Worm (Caenorhabditis elegans) whole organism, L1 larva: ENCODE measurements around the gene ZC190.2.

Source experiments
- C16A3.4 ChIP-seq: fragments of 150-350 bp; optimal IDR thresholded peaks from 2 replicates; lab custom pipeline; 2014; ENCODE audit warnings: missing biosample characterization, missing genetic modification characterization
- C34B4.2 ChIP-seq: sonication (generic microtip); optimal IDR thresholded peaks from 2 replicates; lab custom pipeline; 2017; ENCODE audit warnings: mild to moderate bottlenecking, missing genetic modification characterization, missing compliant biosample characterization
- aha-1 ChIP-seq: fragments of 150-350 bp; optimal IDR thresholded peaks from 2 replicates; lab custom pipeline; 2014; ENCODE audit warnings: missing biosample characterization, missing genetic modification characterization
- aly-2 ChIP-seq: fragments of 150-350 bp; optimal IDR thresholded peaks from 2 replicates; lab custom pipeline; 2014; ENCODE audit warnings: missing biosample characterization, missing genetic modification characterization
- blmp-1 ChIP-seq: fragments of 150-350 bp; optimal IDR thresholded peaks from 2 replicates; lab custom pipeline; 2014; ENCODE audit warnings: missing biosample characterization, missing genetic modification characterization
- ces-1 ChIP-seq: fragments of 150-350 bp; optimal IDR thresholded peaks from 2 replicates; lab custom pipeline; 2014; ENCODE audit warnings: missing biosample characterization, missing genetic modification reagents, missing genetic modification characterization
- dsc-1 ChIP-seq: sonication (generic microtip); optimal IDR thresholded peaks from 2 replicates; lab custom pipeline; 2016; ENCODE audit warnings: mild to moderate bottlenecking, missing genetic modification characterization, missing compliant biosample characterization
- efl-1 ChIP-seq, 4 experiments: fragments of 150-350 bp; optimal IDR thresholded peaks in 3 of 4; peaks in 1 of 4; 1 replicate in 1 of 4; 2 replicates in 3 of 4; lab custom pipeline; 2014; ENCODE audit warnings: missing biosample characterization in 2 of 4, missing genetic modification characterization in 2 of 4, missing genetic modification reagents in 2 of 4
- efl-3 ChIP-seq: fragments of 200-800 bp; sonication (Bioruptor generic); optimal IDR thresholded peaks from 2 replicates; lab custom pipeline; 2018; ENCODE audit warnings: mild to moderate bottlenecking, missing genetic modification characterization, missing compliant biosample characterization
- egl-27 ChIP-seq, 2 experiments: fragments of 150-350 bp in 1 of 2; sonication (generic microtip); optimal IDR thresholded peaks; 3 replicates each; lab custom pipeline; 2017 to 2018; ENCODE audit warnings: missing biosample characterization in 2 of 2, missing genetic modification characterization in 2 of 2, missing genetic modification reagents in 2 of 2
- fkh-10 ChIP-seq: sonication (generic microtip); optimal IDR thresholded peaks from 2 replicates; lab custom pipeline; 2017; ENCODE audit warnings: missing biosample characterization, missing genetic modification reagents, missing genetic modification characterization
- hlh-17 ChIP-seq: fragments of 200-800 bp; sonication (Bioruptor generic); optimal IDR thresholded peaks from 2 replicates; lab custom pipeline; 2018; ENCODE audit warnings: missing genetic modification characterization, mild to moderate bottlenecking, missing compliant biosample characterization, moderate library complexity, borderline replicate concordance
- hpl-2 ChIP-seq: fragments of 150-350 bp; optimal IDR thresholded peaks from 2 replicates; lab custom pipeline; 2014; ENCODE audit warnings: missing biosample characterization, missing genetic modification reagents, missing genetic modification characterization
- isw-1 ChIP-seq: fragments of 200-800 bp; sonication (Bioruptor generic); IDR thresholded peaks from 2 replicates; pipeline ENCODE4 v1.3.6; 2022; ENCODE audit warnings: missing genetic modification characterization, missing compliant biosample characterization
- lin-14 ChIP-seq: fragments of 200-800 bp; sonication (Bioruptor generic); optimal IDR thresholded peaks from 2 replicates; lab custom pipeline; 2018; ENCODE audit warnings: mild to moderate bottlenecking, missing genetic modification characterization, moderate library complexity, missing compliant biosample characterization
- lin-39 ChIP-seq: fragments of 150-350 bp; optimal IDR thresholded peaks from 2 replicates; lab custom pipeline; 2014; ENCODE audit warnings: missing biosample characterization, missing genetic modification reagents, missing genetic modification characterization
- lir-3 ChIP-seq: sonication (generic microtip); optimal IDR thresholded peaks from 2 replicates; lab custom pipeline; 2016; ENCODE audit warnings: mild to moderate bottlenecking, missing genetic modification characterization, moderate library complexity, missing compliant biosample characterization; ENCODE audit not compliant: poor library complexity
- lsy-2 ChIP-seq, 2 experiments: fragments of 150-350 bp; optimal IDR thresholded peaks; 2 replicates each; lab custom pipeline; 2014; ENCODE audit warnings: missing biosample characterization in 2 of 2, missing genetic modification characterization in 2 of 2
- mab-9 ChIP-seq: fragments of 200-800 bp; sonication (Bioruptor generic); IDR thresholded peaks from 2 replicates; pipeline ENCODE4 v1.3.6; 2022; ENCODE audit warnings: missing genetic modification reagents, missing genetic modification characterization, missing compliant biosample characterization
- nhr-19 ChIP-seq: fragments of 200-800 bp; sonication (Bioruptor generic); conservative IDR thresholded peaks from 2 replicates; pipeline ENCODE4 v1.3.6; 2022; ENCODE audit warnings: missing genetic modification characterization, missing compliant biosample characterization
- nhr-20 ChIP-seq: sonication (generic microtip); optimal IDR thresholded peaks from 2 replicates; lab custom pipeline; 2016; ENCODE audit warnings: mild to moderate bottlenecking, missing genetic modification characterization, missing compliant biosample characterization
- nhr-237 ChIP-seq: fragments of 150-350 bp; optimal IDR thresholded peaks from 2 replicates; lab custom pipeline; 2014; ENCODE audit warnings: missing biosample characterization, missing genetic modification characterization
- nhr-47 ChIP-seq: sonication (generic microtip); optimal IDR thresholded peaks from 2 replicates; lab custom pipeline; 2016; ENCODE audit warnings: mild to moderate bottlenecking, missing genetic modification characterization, moderate library complexity, missing compliant biosample characterization
- nhr-71 ChIP-seq: sonication (generic microtip); optimal IDR thresholded peaks from 2 replicates; lab custom pipeline; 2016; ENCODE audit warnings: mild to moderate bottlenecking, missing genetic modification characterization, moderate library complexity, missing compliant biosample characterization
- nhr-76 ChIP-seq: sonication (generic microtip); optimal IDR thresholded peaks from 2 replicates; lab custom pipeline; 2017; ENCODE audit warnings: missing biosample characterization, missing genetic modification characterization
- nhr-77 ChIP-seq: fragments of 150-350 bp; optimal IDR thresholded peaks from 2 replicates; lab custom pipeline; 2014; ENCODE audit warnings: missing biosample characterization, missing genetic modification characterization
- nhr-85 ChIP-seq: sonication (generic microtip); peaks from one replicate; lab custom pipeline; 2016; ENCODE audit warnings: missing genetic modification characterization, inconsistent platforms, missing compliant biosample characterization
- pag-3 ChIP-seq: sonication (generic microtip); optimal IDR thresholded peaks from 2 replicates; lab custom pipeline; 2017; ENCODE audit warnings: missing genetic modification characterization, mild to moderate bottlenecking, missing compliant biosample characterization, antibody characterized with exemption, borderline replicate concordance; ENCODE audit not compliant: insufficient read depth
- rnt-1 ChIP-seq: sonication (generic microtip); optimal IDR thresholded peaks from 2 replicates; lab custom pipeline; 2016; ENCODE audit warnings: mild to moderate bottlenecking, missing genetic modification characterization, moderate library complexity, missing compliant biosample characterization
- snpc-4 ChIP-seq: fragments of 150-350 bp; optimal IDR thresholded peaks from 2 replicates; lab custom pipeline; 2014; ENCODE audit warnings: missing biosample characterization, missing genetic modification characterization
- snu-23 ChIP-seq: sonication (generic microtip); optimal IDR thresholded peaks from 2 replicates; lab custom pipeline; 2016; ENCODE audit warnings: missing genetic modification characterization, missing compliant biosample characterization
- swsn-7 ChIP-seq: sonication (generic microtip); optimal IDR thresholded peaks from 2 replicates; lab custom pipeline; 2016; ENCODE audit warnings: missing genetic modification characterization, missing compliant biosample characterization
- unc-30 ChIP-seq: sonication (generic microtip); optimal IDR thresholded peaks from 2 replicates; lab custom pipeline; 2017; ENCODE audit warnings: missing biosample characterization, missing genetic modification characterization
- unc-86 ChIP-seq: sonication (generic microtip); optimal IDR thresholded peaks from 2 replicates; lab custom pipeline; 2016; ENCODE audit warnings: missing genetic modification characterization, missing compliant biosample characterization
- unc-98 ChIP-seq: fragments of 200-800 bp; sonication (Bioruptor generic); IDR thresholded peaks from 2 replicates; pipeline ENCODE4 v1.3.6; 2022; ENCODE audit warnings: missing genetic modification characterization, missing compliant biosample characterization
- ztf-4 ChIP-seq: fragments of 150-350 bp; optimal IDR thresholded peaks from 2 replicates; lab custom pipeline; 2014; ENCODE audit warnings: missing biosample characterization, missing genetic modification characterization

ZC190.2 gene

ce11 chrV:8665765-8666164 lies 15.4 kb upstream of the ZC190.2 start, which contains the start of gene ZC190.4:
ZC190.4 (plus strand) TSS chrV:8666065.
- no peak for TF ChIP-seq efl-1 (optimal IDR thresholded peaks at IDR 0.05; lab: Kevin White, UChicago)
- peak in 1 of 2 experiments; percentile 58 for TF ChIP-seq efl-1 (GFP tag; optimal IDR thresholded peaks at IDR 0.05 in 1 of 2; lab: Kevin White, UChicago)
- TF ChIP-seq hpl-2 (GFP tag; lab: Kevin White, UChicago): no peak

ce11 chrV:8667230-8668021 lies 13.7 kb upstream of the ZC190.2 start:
- TF ChIP-seq lin-39 (tag; lab: Kevin White, UChicago) (peak; percentile 33), ztf-4 (tag; lab: Kevin White, UChicago) (peak; percentile 23), ces-1 (no peak), nhr-237 (tag; lab: Kevin White, UChicago) (no peak), lin-14 (peak; percentile 55), mab-9 (GFP tag; lab: Robert Waterston, UW) (no peak), nhr-47 (tag; lab: Kevin White, UChicago) (peak; percentile 21), aha-1 (no peak), C34B4.2 (no peak), isw-1 (GFP tag; lab: Robert Waterston, UW) (no peak), nhr-19 (GFP tag; lab: Robert Waterston, UW) (peak; percentile 20), nhr-71 (tag; lab: Kevin White, UChicago) (peak; percentile 65), rnt-1 (tag; lab: Kevin White, UChicago) (peak; percentile 73), nhr-20 (peak; percentile 38), nhr-76 (tag; lab: Kevin White, UChicago) (no peak), snpc-4 (tag; lab: Kevin White, UChicago) (no peak), snu-23 (GFP tag; lab: Kevin White, UChicago) (peak; percentile 12), unc-86 (tag; lab: Kevin White, UChicago) (no peak), unc-98 (GFP tag; lab: Robert Waterston, UW) (no peak)

- TF ChIP-seq blmp-1: peak; percentile 80
- peak; percentile 72 for TF ChIP-seq nhr-85 (tag; lab: Kevin White, UChicago)
- no peak for TF ChIP-seq unc-30
- TF ChIP-seq lsy-2 (tag; optimal IDR thresholded peaks at IDR 0.05; lab: Kevin White, UChicago): peak in 1 of 2 experiments; percentile 24
- TF ChIP-seq hlh-17 (GFP tag; lab: Kevin White, UChicago): no peak
Measured at ce11 chrV:8668224-8668623, 12.9 kb upstream of the ZC190.2 start.

- TF ChIP-seq egl-27 (tag; optimal IDR thresholded peaks at IDR 0.05; lab: Kevin White, UChicago): no peak
- TF ChIP-seq dsc-1 (tag; lab: Kevin White, UChicago): no peak
- TF ChIP-seq aly-2 (tag; lab: Kevin White, UChicago): peak; percentile 2
- no peak for TF ChIP-seq efl-3 (GFP tag; lab: Kevin White, UChicago)
Measured at ce11 chrV:8670759-8671158, 10.4 kb upstream of the ZC190.2 start.

- TF ChIP-seq fkh-10: no peak
- TF ChIP-seq pag-3 (tag; lab: Kevin White, UChicago): no peak
- TF ChIP-seq unc-30: no peak
- peak; percentile 73 for TF ChIP-seq aly-2 (tag; lab: Kevin White, UChicago)
- TF ChIP-seq swsn-7 (tag; lab: Kevin White, UChicago): no peak
- TF ChIP-seq nhr-47 (tag; lab: Kevin White, UChicago): no peak
- no peak for TF ChIP-seq lir-3 (tag; lab: Kevin White, UChicago)
- no peak for TF ChIP-seq nhr-77 (tag; lab: Kevin White, UChicago)
- no peak for TF ChIP-seq C16A3.4
Measured at ce11 chrV:8671568-8672123, 9.5 kb upstream of the ZC190.2 start.
